Fruit fly (Drosophila melanogaster) whole organism, embryonic: ENCODE results near the gene pod1.

Experiments
- B-H2 ChIP-seq: fragments of 200-800 bp; sonication (Bioruptor generic); optimal IDR thresholded peaks from 2 replicates; lab custom pipeline; 2018; ENCODE audit warnings: missing biosample characterization, mild to moderate bottlenecking, missing genetic modification characterization
- CG10979 ChIP-seq: fragments of 200-800 bp; sonication (Bioruptor generic); optimal IDR thresholded peaks from 2 replicates; lab custom pipeline; 2018; ENCODE audit warnings: missing biosample characterization, mild to moderate bottlenecking, missing genetic modification characterization, moderate library complexity
- CG11085 ChIP-seq: fragments of 200-800 bp; sonication (Bioruptor generic); IDR thresholded peaks from 2 replicates; pipeline ENCODE4 v1.3.6; 2022; ENCODE audit warnings: missing biosample characterization, missing genetic modification characterization
- CG1233 ChIP-seq: fragments of 200-800 bp; sonication (Bioruptor generic); optimal IDR thresholded peaks from 4 replicates; lab custom pipeline; 2018; ENCODE audit warnings: missing biosample characterization, mild to moderate bottlenecking, missing genetic modification characterization
- CG13296 ChIP-seq: fragments of 200-800 bp; sonication (Bioruptor generic); optimal IDR thresholded peaks from 3 replicates; lab custom pipeline; 2018; ENCODE audit warnings: missing biosample characterization, mild to moderate bottlenecking, missing genetic modification characterization
- CG13894 ChIP-seq: fragments of 200-800 bp; sonication (Bioruptor generic); optimal IDR thresholded peaks from 3 replicates; lab custom pipeline; 2018; ENCODE audit warnings: missing biosample characterization, mild to moderate bottlenecking, missing genetic modification characterization, moderate library complexity
- CG15011 ChIP-seq: fragments of 200-800 bp; sonication (Bioruptor generic); optimal IDR thresholded peaks from 3 replicates; lab custom pipeline; 2018; ENCODE audit warnings: missing biosample characterization, mild to moderate bottlenecking, missing genetic modification characterization
- CG15601 ChIP-seq: fragments of 200-800 bp; sonication (Bioruptor generic); optimal IDR thresholded peaks from 3 replicates; lab custom pipeline; 2019; ENCODE audit warnings: missing biosample characterization, mild to moderate bottlenecking, missing genetic modification characterization, moderate library complexity
- CG1647 ChIP-seq: fragments of 200-800 bp; sonication (Bioruptor generic); optimal IDR thresholded peaks from 3 replicates; lab custom pipeline; 2016; ENCODE audit warnings: missing biosample characterization, missing genetic modification characterization
- CG17802 ChIP-seq: fragments of 200-800 bp; sonication (Bioruptor generic); optimal IDR thresholded peaks from 2 replicates; lab custom pipeline; 2018; ENCODE audit warnings: missing biosample characterization, mild to moderate bottlenecking, missing genetic modification characterization, moderate library complexity
- CG17912 ChIP-seq: fragments of 200-800 bp; sonication (Bioruptor generic); optimal IDR thresholded peaks from 2 replicates; lab custom pipeline; 2018; ENCODE audit warnings: missing biosample characterization, mild to moderate bottlenecking, missing genetic modification characterization
- CG18619 ChIP-seq: fragments of 200-800 bp; sonication (Bioruptor generic); optimal IDR thresholded peaks from 3 replicates; lab custom pipeline; 2017; ENCODE audit warnings: missing biosample characterization, mild to moderate bottlenecking, missing genetic modification characterization
- CG2712 ChIP-seq: fragments of 200-800 bp; optimal IDR thresholded peaks from 3 replicates; lab custom pipeline; 2019; ENCODE audit warnings: missing biosample characterization, mild to moderate bottlenecking, missing genetic modification characterization, moderate library complexity
- CG31365 ChIP-seq: fragments of 200-800 bp; sonication (Bioruptor generic); optimal IDR thresholded peaks from 2 replicates; lab custom pipeline; 2018; ENCODE audit warnings: missing biosample characterization, mild to moderate bottlenecking, missing genetic modification characterization
- CG3407 ChIP-seq: fragments of 200-800 bp; sonication (Bioruptor generic); optimal IDR thresholded peaks from 2 replicates; lab custom pipeline; 2018; ENCODE audit warnings: missing biosample characterization, mild to moderate bottlenecking, missing genetic modification characterization
- CG4617 ChIP-seq: fragments of 200-800 bp; sonication (Bioruptor generic); optimal IDR thresholded peaks from 3 replicates; lab custom pipeline; 2016; ENCODE audit warnings: missing biosample characterization, missing genetic modification characterization, borderline replicate concordance
- CG6175 ChIP-seq: fragments of 200-800 bp; sonication (Bioruptor generic); IDR thresholded peaks from 3 replicates; pipeline ENCODE4 v1.3.6; 2022; ENCODE audit warnings: missing biosample characterization, missing genetic modification characterization
- CG7786 ChIP-seq: fragments of 200-800 bp; sonication (Bioruptor generic); optimal IDR thresholded peaks from 2 replicates; lab custom pipeline; 2016; ENCODE audit warnings: missing biosample characterization, missing genetic modification characterization
- CG8089 ChIP-seq: fragments of 200-800 bp; sonication (Bioruptor generic); optimal IDR thresholded peaks from 3 replicates; lab custom pipeline; 2016; ENCODE audit warnings: missing biosample characterization, missing genetic modification characterization
- CG8281 ChIP-seq: fragments of 200-800 bp; sonication (Bioruptor generic); optimal IDR thresholded peaks from 2 replicates; lab custom pipeline; 2018; ENCODE audit warnings: missing biosample characterization, mild to moderate bottlenecking, missing genetic modification characterization, moderate library complexity
- CG8765 ChIP-seq: fragments of 200-800 bp; sonication (Bioruptor generic); IDR thresholded peaks from 2 replicates; pipeline ENCODE4 v1.3.6; 2022; ENCODE audit warnings: missing biosample characterization, missing genetic modification characterization
- CG8924 ChIP-seq: fragments of 200-800 bp; optimal IDR thresholded peaks from 3 replicates; lab custom pipeline; 2019; ENCODE audit warnings: missing biosample characterization, mild to moderate bottlenecking, missing genetic modification characterization, moderate library complexity
- CG9817 ChIP-seq: fragments of 200-800 bp; sonication (Bioruptor generic); optimal IDR thresholded peaks from 2 replicates; lab custom pipeline; 2018; ENCODE audit warnings: missing biosample characterization, mild to moderate bottlenecking, missing genetic modification characterization, moderate library complexity
- CHES-1-like ChIP-seq: fragments of 200-800 bp; sonication (Bioruptor generic); optimal IDR thresholded peaks from 2 replicates; lab custom pipeline; 2016; ENCODE audit warnings: missing biosample characterization, missing genetic modification characterization
- Camta ChIP-seq: fragments of 200-800 bp; sonication (Bioruptor generic); optimal IDR thresholded peaks from 2 replicates; lab custom pipeline; 2016; ENCODE audit warnings: missing biosample characterization, missing genetic modification characterization
- Dp ChIP-seq: fragments of 200-800 bp; sonication (Bioruptor generic); optimal IDR thresholded peaks from 2 replicates; lab custom pipeline; 2018; ENCODE audit warnings: missing biosample characterization, mild to moderate bottlenecking, missing genetic modification characterization, moderate library complexity
- Meics ChIP-seq: fragments of 200-800 bp; sonication (Bioruptor generic); optimal IDR thresholded peaks from 2 replicates; lab custom pipeline; 2017; ENCODE audit warnings: missing biosample characterization, mild to moderate bottlenecking, missing genetic modification characterization
- Mrtf ChIP-seq: fragments of 200-800 bp; sonication (Bioruptor generic); IDR thresholded peaks from 3 replicates; pipeline ENCODE4 v1.3.6; 2022; ENCODE audit warnings: missing biosample characterization, missing genetic modification characterization
- Oli ChIP-seq: fragments of 200-800 bp; sonication (Bioruptor generic); optimal IDR thresholded peaks from 2 replicates; lab custom pipeline; 2018; ENCODE audit warnings: missing biosample characterization, mild to moderate bottlenecking, missing genetic modification characterization, moderate library complexity
- Rx ChIP-seq: fragments of 200-800 bp; sonication (Bioruptor generic); IDR thresholded peaks from 2 replicates; pipeline ENCODE4 v1.3.6; 2022; ENCODE audit warnings: missing biosample characterization, missing genetic modification characterization
- Stat92E ChIP-seq, 3 experiments: fragments of >200 bp in 2 of 3; fragments of 200-800 bp in 1 of 3; sonication (Bioruptor generic) in 1 of 3; optimal IDR thresholded peaks; 2 replicates each; lab custom pipeline; 2017 to 2019; ENCODE audit warnings: missing biosample characterization in 3 of 3, missing genetic modification characterization in 3 of 3, mild to moderate bottlenecking in 1 of 3, moderate library complexity in 1 of 3
- Xrp1 ChIP-seq: fragments of 200-800 bp; sonication (Bioruptor generic); IDR thresholded peaks from 2 replicates; pipeline ENCODE4 v1.3.6; 2022; ENCODE audit warnings: missing biosample characterization, missing genetic modification characterization
- aop ChIP-seq: fragments of 200-800 bp; sonication (Bioruptor generic); IDR thresholded peaks from 2 replicates; pipeline ENCODE4 v1.3.6; 2022; ENCODE audit warnings: missing biosample characterization, missing genetic modification characterization
- ase ChIP-seq: fragments of 200-800 bp; sonication (Bioruptor generic); IDR thresholded peaks from 3 replicates; pipeline ENCODE4 v1.3.6; 2022; ENCODE audit warnings: missing biosample characterization, missing genetic modification characterization
- bigmax ChIP-seq: fragments of 200-800 bp; sonication (Bioruptor generic); optimal IDR thresholded peaks from 2 replicates; lab custom pipeline; 2018; ENCODE audit warnings: missing biosample characterization, mild to moderate bottlenecking, missing genetic modification characterization
- chif ChIP-seq, 2 experiments: fragments of 200-800 bp; sonication (Bioruptor generic); optimal IDR thresholded peaks; 3 replicates each; lab custom pipeline; 2016; ENCODE audit warnings: missing biosample characterization in 2 of 2, missing genetic modification characterization in 2 of 2
- chn ChIP-seq: fragments of 200-800 bp; sonication (Bioruptor generic); optimal IDR thresholded peaks from 2 replicates; lab custom pipeline; 2016; ENCODE audit warnings: missing biosample characterization, missing genetic modification characterization
- disco-r ChIP-seq: fragments of 200-800 bp; sonication (Bioruptor generic); optimal IDR thresholded peaks from 2 replicates; lab custom pipeline; 2016; ENCODE audit warnings: missing biosample characterization, missing genetic modification characterization
- gce ChIP-seq: fragments of 200-800 bp; sonication (Bioruptor generic); IDR thresholded peaks from 3 replicates; pipeline ENCODE4 v1.3.6; 2022; ENCODE audit warnings: missing biosample characterization, missing genetic modification characterization
- her ChIP-seq: fragments of 200-800 bp; sonication (Bioruptor generic); optimal IDR thresholded peaks from 2 replicates; lab custom pipeline; 2016; ENCODE audit warnings: missing biosample characterization, missing genetic modification characterization
- klu ChIP-seq: fragments of 200-800 bp; sonication (Bioruptor generic); IDR thresholded peaks from 2 replicates; pipeline ENCODE4 v1.3.6; 2022; ENCODE audit warnings: missing biosample characterization, missing genetic modification characterization
- scrt ChIP-seq: fragments of 200-800 bp; sonication (Bioruptor generic); optimal IDR thresholded peaks from 2 replicates; lab custom pipeline; 2018; ENCODE audit warnings: missing biosample characterization, mild to moderate bottlenecking, missing genetic modification characterization, moderate library complexity
- sens-2 ChIP-seq: fragments of 200-800 bp; sonication (Bioruptor generic); IDR thresholded peaks from 2 replicates; pipeline ENCODE4 v1.3.6; 2022; ENCODE audit warnings: missing biosample characterization, missing genetic modification characterization
- sima ChIP-seq: fragments of 200-800 bp; sonication (Bioruptor generic); optimal IDR thresholded peaks from 2 replicates; lab custom pipeline; 2016; ENCODE audit warnings: missing biosample characterization, missing genetic modification characterization
- ssp ChIP-seq: fragments of 200-800 bp; sonication (Bioruptor generic); IDR thresholded peaks from 2 replicates; pipeline ENCODE4 v1.3.6; 2022; ENCODE audit warnings: missing biosample characterization, missing genetic modification characterization
- sug ChIP-seq: fragments of 200-800 bp; optimal IDR thresholded peaks from 2 replicates; lab custom pipeline; 2019; ENCODE audit warnings: missing biosample characterization, mild to moderate bottlenecking, missing genetic modification characterization, moderate library complexity
- tna ChIP-seq: fragments of 200-800 bp; sonication (Bioruptor generic); IDR thresholded peaks from 2 replicates; pipeline ENCODE4 v1.3.6; 2022; ENCODE audit warnings: missing biosample characterization, missing genetic modification characterization; ENCODE audit not compliant: partially characterized antibody
- wdn ChIP-seq: fragments of 200-800 bp; sonication (Bioruptor generic); IDR thresholded peaks from 2 replicates; pipeline ENCODE4 v1.3.6; 2022; ENCODE audit warnings: missing biosample characterization, missing genetic modification characterization
- zf30C ChIP-seq: fragments of 200-800 bp; sonication (Bioruptor generic); optimal IDR thresholded peaks from 3 replicates; lab custom pipeline; 2018; ENCODE audit warnings: missing biosample characterization, mild to moderate bottlenecking, missing genetic modification characterization

pod1 gene

DNA sequence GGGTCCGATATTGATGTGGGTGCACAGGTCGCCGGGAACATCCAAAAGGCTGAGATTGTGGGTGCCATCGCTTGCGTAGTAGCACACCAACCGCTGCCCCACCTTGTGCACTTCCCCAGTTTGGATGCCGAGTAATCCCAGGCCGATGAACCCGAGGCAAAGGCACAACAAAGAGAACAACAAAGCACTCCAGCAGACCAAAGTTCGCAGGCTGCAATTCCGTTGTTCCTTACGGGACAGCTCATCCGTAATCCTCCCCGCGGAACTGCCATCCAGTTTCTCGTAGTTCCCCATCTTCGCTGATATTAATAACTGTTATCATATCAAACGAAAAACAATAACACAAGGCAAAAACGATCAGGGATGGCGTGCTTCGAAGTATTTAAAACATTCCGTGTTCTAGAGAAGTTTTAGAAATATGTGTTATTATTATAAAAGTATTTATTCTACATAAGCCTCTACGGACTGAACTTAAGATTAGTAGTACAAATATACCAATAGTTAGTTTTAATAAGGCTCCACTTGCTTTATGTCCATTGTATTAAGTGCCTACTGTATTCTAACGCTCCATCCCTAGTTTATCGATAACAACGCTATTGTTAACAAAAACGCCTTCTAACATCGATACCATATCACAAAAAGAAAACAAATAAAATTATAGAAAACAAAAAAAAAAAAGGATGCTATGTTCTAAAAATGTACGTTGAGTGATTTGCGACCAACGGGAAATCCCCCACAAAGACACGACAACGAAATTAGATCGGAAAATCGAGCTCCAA, 45.9 kb downstream of the pod1 start, which contains the start of the genes Cht11 and CG4558 (continued):
- TF ChIP-seq sug (tag; lab: Kevin White, UChicago) (peak; percentile 85), gce (0 out of 3 replicates have a peak, but pooled peaks have one; percentile 49), CG8765 (peak; percentile 77), Camta (GFP tag; lab: Kevin White, UChicago) (peak; percentile 49), aop (GFP tag; lab: Robert Waterston, UW) (no peak), CG1233 (GFP tag; lab: Kevin White, UChicago) (peak; percentile 76), sima (GFP tag; lab: Kevin White, UChicago) (no peak), Mrtf (GFP tag; lab: Robert Waterston, UW) (peak; percentile 76; the same call in 2 of the 3 replicates), CHES-1-like (GFP tag; lab: Kevin White, UChicago) (peak; percentile 32), CG13894 (peak; percentile 82), CG17802 (tag; lab: Kevin White, UChicago) (peak; percentile 20), B-H2 (GFP tag; lab: Kevin White, UChicago) (peak; percentile 88), ssp (peak; percentile 69), bigmax (GFP tag; lab: Kevin White, UChicago) (no peak), CG13296 (GFP tag; lab: Kevin White, UChicago) (peak; percentile 78), disco-r (GFP tag; lab: Kevin White, UChicago) (no peak), CG9817 (tag; lab: Kevin White, UChicago) (peak; percentile 83), tna (GFP tag; lab: Robert Waterston, UW) (peak; percentile 24; the same call in 1 of the 2 replicates), klu (GFP tag; lab: Robert Waterston, UW) (peak; percentile 64), CG8089 (no peak), CG4617 (peak; percentile 80), Dp (GFP tag; lab: Kevin White, UChicago) (peak; percentile 20), Stat92E (GFP tag; optimal IDR thresholded peaks at IDR 0.05; lab: Kevin White, UChicago) (peak in 1 of 3 experiments; percentile 2), CG1647 (GFP tag; lab: Kevin White, UChicago) (peak; percentile 37), CG15011 (GFP tag; lab: Kevin White, UChicago) (peak; percentile 27), CG2712 (peak; percentile 87), Rx (GFP tag; lab: Robert Waterston, UW) (peak; percentile 66), Xrp1 (GFP tag; lab: Robert Waterston, UW) (peak; percentile 88), CG10979 (peak; percentile 77), chif (GFP tag; optimal IDR thresholded peaks at IDR 0.05; lab: Kevin White, UChicago) (peak; percentile 24 to 79), Meics (GFP tag; lab: Kevin White, UChicago) (peak; percentile 75), CG8924 (tag; lab: Kevin White, UChicago) (peak; percentile 91), CG18619 (peak; percentile 69), CG3407 (GFP tag; lab: Kevin White, UChicago) (peak; percentile 41), CG6175 (GFP tag; lab: Robert Waterston, UW) (peak; percentile 47; the same call in 1 of the 3 replicates), zf30C (no peak), her (GFP tag; lab: Kevin White, UChicago) (no peak), Oli (tag; lab: Kevin White, UChicago) (peak; percentile 77), CG17912 (GFP tag; lab: Kevin White, UChicago) (peak; percentile 14), scrt (GFP tag; lab: Kevin White, UChicago) (peak; percentile 58), CG31365 (tag; lab: Kevin White, UChicago) (peak; percentile 4), CG15601 (tag; lab: Kevin White, UChicago) (peak; percentile 64), CG11085 (GFP tag; lab: Robert Waterston, UW) (peak; percentile 68), ase (GFP tag; lab: Robert Waterston, UW) (peak; percentile 82), wdn (GFP tag; lab: Robert Waterston, UW) (peak; percentile 72), CG7786 (peak; percentile 58), chn (GFP tag; lab: Kevin White, UChicago) (peak; percentile 79), sens-2 (0 out of 2 replicates have a peak, but pooled peaks have one; percentile 26), CG8281 (tag; lab: Kevin White, UChicago) (peak; percentile 42)
